Worm (Caenorhabditis elegans): ENCODE results near the gene pdk-1.

DNA sequence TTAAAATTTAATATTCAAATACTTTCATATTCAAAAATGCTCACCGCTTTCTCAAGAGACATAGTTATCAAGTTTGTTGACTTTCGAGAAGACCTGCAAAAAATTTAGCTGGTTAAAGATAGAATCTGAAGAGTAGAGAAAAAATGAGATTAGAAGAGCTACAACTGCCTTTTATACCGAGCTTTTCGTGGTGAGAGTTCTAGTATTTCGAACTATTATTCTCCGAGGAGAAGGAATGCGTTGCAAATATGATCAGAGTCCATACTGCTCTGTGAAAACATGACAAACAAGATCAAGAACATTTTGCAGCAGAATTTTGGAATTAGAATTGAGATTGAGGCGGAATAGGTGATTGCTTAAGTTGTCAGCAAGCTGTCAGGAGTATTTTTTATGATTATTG, 39.5 kb downstream of the pdk-1 start, which contains the start of gene F56C3.4:
- no peak for TF ChIP-seq med-1 (GFP tag; optimal IDR thresholded peaks at IDR 0.05; ENCODE audit: insufficient read depth)
- no peak for TF ChIP-seq ref-1 (GFP tag; conservative IDR thresholded peaks at IDR 0.05)
- TF ChIP-seq ztf-29 (GFP tag; IDR thresholded peaks at IDR 0.05), result no peak
- TF ChIP-seq T22C8.4 (GFP tag; IDR thresholded peaks at IDR 0.05), result no peak
- no peak for TF ChIP-seq ztf-23 (GFP tag; IDR thresholded peaks at IDR 0.05)
- no peak for TF ChIP-seq cog-1 (tag; optimal IDR thresholded peaks at IDR 0.05)
- no peak for TF ChIP-seq flt-1 (GFP tag; IDR thresholded peaks at IDR 0.05)
- no peak for TF ChIP-seq klf-2 (GFP tag; conservative IDR thresholded peaks at IDR 0.05)

Measured in whole organism, midembryonic.